Worm (Caenorhabditis elegans) whole organism, early embryonic: ENCODE results near the gene K11H12.11.
A peak's percentile ranks its signal among the peaks of the same experiment; 100 is the strongest.

Experiments
- F13C5.2 ChIP-seq: sonication (generic microtip); optimal IDR thresholded peaks from 2 replicates; lab custom pipeline; 2017; ENCODE audit warnings: mild to moderate bottlenecking, missing genetic modification characterization, inconsistent platforms, missing compliant biosample characterization
- aly-1 ChIP-seq: sonication (generic microtip); optimal IDR thresholded peaks from 2 replicates; lab custom pipeline; 2016; ENCODE audit warnings: missing genetic modification characterization, missing compliant biosample characterization
- ama-1 ChIP-seq: fragments of 150-350 bp; optimal IDR thresholded peaks from 2 replicates; lab custom pipeline; 2014
- ceh-13 ChIP-seq: fragments of 200-800 bp; sonication (Bioruptor generic); optimal IDR thresholded peaks from 2 replicates; lab custom pipeline; 2018; ENCODE audit warnings: mild to moderate bottlenecking, missing genetic modification characterization, missing compliant biosample characterization
- ceh-36 ChIP-seq: sonication (generic microtip); optimal IDR thresholded peaks from 2 replicates; lab custom pipeline; 2016; ENCODE audit warnings: missing genetic modification characterization, inconsistent platforms, missing compliant biosample characterization
- ets-7 ChIP-seq: sonication (generic microtip); optimal IDR thresholded peaks from 2 replicates; lab custom pipeline; 2016; ENCODE audit warnings: missing genotype, missing genetic modification characterization, missing compliant biosample characterization
- flt-1 ChIP-seq: fragments of 200-800 bp; sonication (Bioruptor generic); IDR thresholded peaks from 2 replicates; pipeline ENCODE4 v1.3.6; 2022; ENCODE audit warnings: missing genetic modification characterization, missing compliant biosample characterization
- hmbx-1 ChIP-seq: sonication (generic microtip); optimal IDR thresholded peaks from 2 replicates; lab custom pipeline; 2016; ENCODE audit warnings: mild to moderate bottlenecking, missing genetic modification characterization, missing compliant biosample characterization
- hmg-4 ChIP-seq: fragments of 200-800 bp; sonication (Bioruptor generic); optimal IDR thresholded peaks from 2 replicates; lab custom pipeline; 2018; ENCODE audit warnings: mild to moderate bottlenecking, missing genetic modification characterization, missing compliant biosample characterization
- hnd-1 ChIP-seq: sonication (generic microtip); optimal IDR thresholded peaks from 2 replicates; lab custom pipeline; 2016; ENCODE audit warnings: missing genetic modification characterization, missing compliant biosample characterization
- scrt-1 ChIP-seq: fragments of 200-800 bp; sonication (Bioruptor generic); IDR thresholded peaks from 2 replicates; pipeline ENCODE4 v1.3.6; 2022; ENCODE audit warnings: missing genetic modification characterization, missing compliant biosample characterization
- tbx-37 ChIP-seq: fragments of 200-800 bp; sonication (Bioruptor generic); conservative IDR thresholded peaks from 2 replicates; pipeline ENCODE4 v1.3.6; 2022; ENCODE audit warnings: missing genetic modification reagents, missing genetic modification characterization, missing compliant biosample characterization
- tra-4 ChIP-seq: sonication (generic microtip); optimal IDR thresholded peaks from 2 replicates; lab custom pipeline; 2017; ENCODE audit warnings: missing genetic modification characterization, missing compliant biosample characterization

ce11 chrIV:657932-658331 is 12.4 kb downstream of the K11H12.11 start:
- TF ChIP-seq flt-1 (no peak), tbx-37 (GFP tag; lab: Robert Waterston, UW) (no peak), hmbx-1 (no peak), ceh-13 (GFP tag; lab: Kevin White, UChicago) (no peak), ets-7 (tag; lab: Kevin White, UChicago) (no peak), hnd-1 (tag; lab: Kevin White, UChicago) (no peak), ama-1 (lab: Kevin White, UChicago) (no peak), ceh-36 (tag; lab: Kevin White, UChicago) (no peak), aly-1 (tag; lab: Kevin White, UChicago) (no peak), tra-4 (tag; lab: Kevin White, UChicago) (no peak), scrt-1 (GFP tag; lab: Robert Waterston, UW) (0 out of 2 replicates have a peak, but pooled peaks have one; percentile 37), F13C5.2 (tag; lab: Kevin White, UChicago) (no peak), hmg-4 (GFP tag; lab: Kevin White, UChicago) (peak; percentile 62)
